Fruit fly (Drosophila melanogaster) Kc167 (cell line): Measurements from ENCODE around the gene Vps2.

ENCODE experiments used
- Myc ChIP-seq: fragments of >200 bp; optimal IDR thresholded peaks from 2 replicates; lab custom pipeline; 2017; ENCODE audit warnings: missing external identifiers
- h ChIP-seq: fragments of >200 bp; optimal IDR thresholded peaks from 3 replicates; lab custom pipeline; 2018; ENCODE audit warnings: missing external identifiers

- TF ChIP-seq h (lab: Kevin White, UChicago) (no peak), Myc (lab: Kevin White, UChicago) (no peak)
Measured at dm6 chr3R:26017294-26017770, 35.3 kb upstream of the Vps2 start.
